Fruit fly (Drosophila melanogaster): ENCODE data around the gene sov.

DNA sequence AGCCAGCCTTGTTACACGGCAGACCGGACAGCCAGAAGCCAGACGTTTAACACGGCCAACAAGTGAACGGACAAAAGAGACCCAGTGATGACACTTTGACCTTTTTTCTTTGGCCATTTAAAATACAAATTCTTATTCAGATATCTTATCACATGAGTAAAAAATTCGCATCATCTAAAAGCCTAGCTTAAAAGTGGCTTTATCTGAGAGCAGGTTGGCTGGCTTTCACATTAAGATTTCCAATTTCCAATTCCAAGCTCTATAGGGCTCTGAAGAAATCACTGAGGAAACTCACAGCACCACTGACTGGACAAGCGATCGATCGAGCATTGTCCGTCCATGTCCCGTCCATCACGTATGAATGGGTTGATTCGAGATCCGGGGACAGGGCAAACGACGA, 19.5 kb downstream of the sov start:
- no peak for TF ChIP-seq Mio (GFP tag; optimal IDR thresholded peaks at IDR 0.05)
- no peak for TF ChIP-seq OdsH (GFP tag; optimal IDR thresholded peaks at IDR 0.05)
- TF ChIP-seq Abd-B (GFP tag; optimal IDR thresholded peaks at IDR 0.05): no peak
- TF ChIP-seq Hr78 (GFP tag; optimal IDR thresholded peaks at IDR 0.05): no peak
- TF ChIP-seq pan (optimal IDR thresholded peaks at IDR 0.05): no peak
- no peak for TF ChIP-seq dmrt93B (GFP tag; optimal IDR thresholded peaks at IDR 0.05)
- no peak for TF ChIP-seq Dfd (GFP tag; optimal IDR thresholded peaks at IDR 0.05)
- TF ChIP-seq h (GFP tag; optimal IDR thresholded peaks at IDR 0.05): peak; percentile 8
- TF ChIP-seq CG9705 (GFP tag; optimal IDR thresholded peaks at IDR 0.05): no peak

Data from whole organism, wandering third instar larva.